Fruit fly (Drosophila melanogaster) whole organism: ENCODE data around the gene amx.

Experiments
- CG8478 ChIP-seq: fragments of >200 bp; optimal IDR thresholded peaks from 2 replicates; lab custom pipeline; 2018; ENCODE audit warnings: inconsistent platforms
- Dll ChIP-seq: fragments of >200 bp; optimal IDR thresholded peaks from 2 replicates; lab custom pipeline; 2017
- pan ChIP-seq: fragments of >200 bp; optimal IDR thresholded peaks from 2 replicates; lab custom pipeline; 2017
- psq ChIP-seq: fragments of >200 bp; optimal IDR thresholded peaks from 2 replicates; lab custom pipeline; 2017
- usp ChIP-seq: fragments of >200 bp; optimal IDR thresholded peaks from 2 replicates; lab custom pipeline; 2017; ENCODE audit warnings: missing biosample characterization, missing genetic modification characterization, mixed read lengths

dm6 chrX:9266082-9266481 is 18.9 kb upstream of the amx start:
- no peak for TF ChIP-seq psq
- no peak for TF ChIP-seq Dll (lab: Kevin White, UChicago)
- no peak for TF ChIP-seq pan (lab: Kevin White, UChicago)
- no peak for TF ChIP-seq usp (GFP tag; lab: Kevin White, UChicago)
- TF ChIP-seq CG8478 (lab: Kevin White, UChicago): no peak
